Worm (Caenorhabditis elegans) whole organism, L4 larva: ENCODE results near the gene R09E10.6.
A peak's percentile ranks its signal among the peaks of the same experiment; 100 is the strongest.

ENCODE experiments used
- D1046.2 ChIP-seq: fragments of 200-800 bp; sonication (Bioruptor generic); IDR thresholded peaks from 2 replicates; pipeline ENCODE4 v1.3.6; 2022; ENCODE audit warnings: missing genetic modification characterization, missing compliant biosample characterization
- R02D3.7 ChIP-seq: fragments of 150-350 bp; sonication (generic microtip); optimal IDR thresholded peaks from 3 replicates; lab custom pipeline; 2014; ENCODE audit warnings: missing biosample characterization, missing genetic modification characterization
- Y5F2A.4 ChIP-seq: fragments of 200-800 bp; sonication (Bioruptor generic); optimal IDR thresholded peaks from 2 replicates; lab custom pipeline; 2018; ENCODE audit warnings: mild to moderate bottlenecking, missing genetic modification characterization, missing compliant biosample characterization
- ZK337.2 ChIP-seq: fragments of 200-800 bp; sonication (Bioruptor generic); IDR thresholded peaks from 2 replicates; pipeline ENCODE4 v1.3.6; 2022; ENCODE audit warnings: missing genetic modification reagents, missing genetic modification characterization, missing compliant biosample characterization
- aha-1 ChIP-seq: fragments of 150-350 bp; peaks from one replicate; lab custom pipeline; 2014; ENCODE audit warnings: missing biosample characterization, missing genetic modification characterization
- ama-1 ChIP-seq: fragments of 150-350 bp; optimal IDR thresholded peaks from 2 replicates; lab custom pipeline; 2014; ENCODE audit warnings: inconsistent platforms, mixed read lengths
- arid-1 ChIP-seq: fragments of 200-800 bp; sonication (Bioruptor generic); conservative IDR thresholded peaks from 2 replicates; pipeline ENCODE4 v1.3.6; 2022; ENCODE audit warnings: missing genetic modification reagents, missing genetic modification characterization, missing compliant biosample characterization
- ceh-32 ChIP-seq: sonication (generic microtip); optimal IDR thresholded peaks from 2 replicates; lab custom pipeline; 2016; ENCODE audit warnings: mild to moderate bottlenecking, missing genetic modification characterization, missing compliant biosample characterization; ENCODE audit not compliant: poor library complexity
- cey-2 ChIP-seq: sonication (generic microtip); optimal IDR thresholded peaks from 3 replicates; lab custom pipeline; 2017; ENCODE audit warnings: missing genetic modification characterization, mild to moderate bottlenecking, missing compliant biosample characterization, antibody characterized with exemption, borderline replicate concordance; ENCODE audit not compliant: insufficient read depth
- daf-12 ChIP-seq: fragments of 150-350 bp; optimal IDR thresholded peaks from 2 replicates; lab custom pipeline; 2014; ENCODE audit warnings: missing biosample characterization, missing genetic modification reagents, missing genetic modification characterization
- daf-16 ChIP-seq, 3 experiments: sonication (generic microtip); optimal IDR thresholded peaks; 2 replicates each; lab custom pipeline; 2016 to 2017; ENCODE audit warnings: missing genetic modification characterization in 3 of 3, missing genetic modification reagents in 3 of 3, mild to moderate bottlenecking in 2 of 3, missing compliant biosample characterization in 2 of 3, missing biosample characterization in 1 of 3, moderate library complexity in 1 of 3
- dmd-8 ChIP-seq: fragments of 200-800 bp; sonication (Bioruptor generic); IDR thresholded peaks from 2 replicates; pipeline ENCODE4 v1.3.6; 2022; ENCODE audit warnings: missing genetic modification characterization, missing compliant biosample characterization
- dmd-9 ChIP-seq: fragments of 200-800 bp; sonication (Bioruptor generic); IDR thresholded peaks from 2 replicates; pipeline ENCODE4 v1.3.6; 2022; ENCODE audit warnings: missing genetic modification reagents, missing genetic modification characterization, missing compliant biosample characterization
- dpl-1 ChIP-seq: fragments of 150-350 bp; optimal IDR thresholded peaks from 2 replicates; lab custom pipeline; 2014; ENCODE audit warnings: missing biosample characterization, missing genetic modification reagents, missing genetic modification characterization
- duxl-1 ChIP-seq: sonication (generic microtip); optimal IDR thresholded peaks from 2 replicates; lab custom pipeline; 2016; ENCODE audit warnings: mild to moderate bottlenecking, missing genetic modification characterization, moderate library complexity, missing compliant biosample characterization; ENCODE audit not compliant: poor library complexity
- egl-27 ChIP-seq: sonication (generic microtip); optimal IDR thresholded peaks from 3 replicates; lab custom pipeline; 2017; ENCODE audit warnings: missing biosample characterization, missing genetic modification reagents, missing genetic modification characterization
- fos-1 ChIP-seq: fragments of 150-350 bp; optimal IDR thresholded peaks from 2 replicates; lab custom pipeline; 2014; ENCODE audit warnings: missing biosample characterization, missing genetic modification characterization
- gei-8 ChIP-seq: fragments of 200-800 bp; sonication (Bioruptor generic); optimal IDR thresholded peaks from 2 replicates; lab custom pipeline; 2018; ENCODE audit warnings: mild to moderate bottlenecking, missing genetic modification characterization, missing compliant biosample characterization
- hlh-30 ChIP-seq: sonication (generic microtip); optimal IDR thresholded peaks from 2 replicates; lab custom pipeline; 2017; ENCODE audit warnings: antibody characterized with exemption, mild to moderate bottlenecking, missing genetic modification characterization, missing compliant biosample characterization; ENCODE audit not compliant: insufficient read depth
- lin-1 ChIP-seq: fragments of 200-800 bp; sonication (Bioruptor generic); IDR thresholded peaks from 2 replicates; pipeline ENCODE4 v1.3.6; 2022; ENCODE audit warnings: missing genetic modification reagents, missing genetic modification characterization, missing compliant biosample characterization
- madf-5 ChIP-seq, 2 experiments: fragments of 200-800 bp; sonication (Bioruptor generic); IDR thresholded peaks; 2 replicates each; pipeline ENCODE4 v1.3.6; 2022; ENCODE audit warnings: missing compliant biosample characterization in 2 of 2, missing genetic modification characterization in 2 of 2
- mdl-1 ChIP-seq, 2 experiments: fragments of 150-350 bp in 1 of 2; sonication (generic microtip) in 1 of 2; optimal IDR thresholded peaks; 2 replicates each; lab custom pipeline; 2014 to 2017; ENCODE audit warnings: missing biosample characterization in 2 of 2, missing genetic modification characterization in 2 of 2
- mdt-29 ChIP-seq: fragments of 200-800 bp; sonication (Bioruptor generic); IDR thresholded peaks from 2 replicates; pipeline ENCODE4 v1.3.6; 2022; ENCODE audit warnings: missing genetic modification reagents, missing genetic modification characterization, missing compliant biosample characterization
- mxl-2 ChIP-seq: fragments of 200-800 bp; sonication (Bioruptor generic); conservative IDR thresholded peaks from 2 replicates; pipeline ENCODE4 v1.3.6; 2022; ENCODE audit warnings: missing genetic modification reagents, missing genetic modification characterization, missing compliant biosample characterization
- nhr-111 ChIP-seq: fragments of 200-800 bp; sonication (Bioruptor generic); optimal IDR thresholded peaks from 2 replicates; lab custom pipeline; 2018; ENCODE audit warnings: mild to moderate bottlenecking, missing genetic modification characterization, missing compliant biosample characterization
- nhr-237 ChIP-seq: sonication (generic microtip); optimal IDR thresholded peaks from 2 replicates; lab custom pipeline; 2017; ENCODE audit warnings: missing biosample characterization, missing genetic modification characterization
- nhr-28 ChIP-seq: fragments of 150-350 bp; optimal IDR thresholded peaks from 2 replicates; lab custom pipeline; 2014; ENCODE audit warnings: missing biosample characterization, missing genetic modification characterization
- nhr-41 ChIP-seq: fragments of 200-800 bp; sonication (Bioruptor generic); IDR thresholded peaks from 2 replicates; pipeline ENCODE4 v1.3.6; 2022; ENCODE audit warnings: missing genetic modification reagents, missing genetic modification characterization, missing compliant biosample characterization
- nhr-42 ChIP-seq: fragments of 200-800 bp; sonication (Bioruptor generic); IDR thresholded peaks from 2 replicates; pipeline ENCODE4 v1.3.6; 2022; ENCODE audit warnings: missing genetic modification characterization, missing compliant biosample characterization
- php-3 ChIP-seq: fragments of 200-800 bp; sonication (Bioruptor generic); IDR thresholded peaks from 2 replicates; pipeline ENCODE4 v1.3.6; 2022; ENCODE audit warnings: missing genetic modification reagents, missing genetic modification characterization, missing compliant biosample characterization
- rbr-2 ChIP-seq: sonication (generic microtip); optimal IDR thresholded peaks from 2 replicates; lab custom pipeline; 2016; ENCODE audit warnings: missing genotype, missing genetic modification characterization, missing compliant biosample characterization
- sdz-12 ChIP-seq: fragments of 200-800 bp; sonication (Bioruptor generic); optimal IDR thresholded peaks from 2 replicates; lab custom pipeline; 2018; ENCODE audit warnings: mild to moderate bottlenecking, missing genetic modification characterization, missing compliant biosample characterization
- set-16 ChIP-seq: fragments of 200-800 bp; sonication (Bioruptor generic); IDR thresholded peaks from 2 replicates; pipeline ENCODE4 v1.3.6; 2022; ENCODE audit warnings: missing genetic modification reagents, missing genetic modification characterization, missing compliant biosample characterization
- skn-1 ChIP-seq: fragments of 150-350 bp; optimal IDR thresholded peaks from 2 replicates; lab custom pipeline; 2014; ENCODE audit warnings: missing biosample characterization, missing genetic modification characterization
- tag-97 ChIP-seq: fragments of 200-800 bp; sonication (Bioruptor generic); IDR thresholded peaks from 2 replicates; pipeline ENCODE4 v1.3.6; 2022; ENCODE audit warnings: missing genetic modification characterization, missing compliant biosample characterization
- zag-1 ChIP-seq: fragments of 150-350 bp; optimal IDR thresholded peaks from 2 replicates; lab custom pipeline; 2014; ENCODE audit warnings: missing biosample characterization, missing genetic modification characterization
- ztf-11 ChIP-seq: fragments of 150-350 bp; optimal IDR thresholded peaks from 2 replicates; lab custom pipeline; 2014; ENCODE audit warnings: missing biosample characterization, missing genetic modification characterization

Gene R09E10.6

DNA sequence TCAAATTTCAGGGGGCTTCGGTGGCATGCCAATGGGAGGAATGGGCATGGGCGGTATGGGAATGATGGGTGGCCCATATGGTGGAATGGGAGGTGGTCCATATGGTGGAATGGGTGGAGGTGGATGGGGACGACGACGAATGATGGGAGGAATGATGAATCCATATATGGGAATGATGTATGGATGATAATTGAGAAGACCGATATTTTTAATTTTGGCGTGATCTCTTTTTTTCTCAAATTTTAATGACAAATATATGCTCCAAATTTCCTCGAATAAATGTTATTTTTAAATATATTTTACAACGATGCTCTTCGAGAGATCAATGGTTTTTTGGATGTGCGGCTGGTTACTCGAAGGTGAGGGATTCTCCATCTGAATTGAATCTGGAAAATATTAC is 16.2 kb downstream of the R09E10.6 start, which contains the start of gene Y43C5A.4:
Gene Y43C5A.4, plus strand, starts transcription at position 301 of the 400 bp plus-strand sequence.
- TF ChIP-seq Y5F2A.4 (GFP tag; lab: Kevin White, UChicago): no peak
- no peak for TF ChIP-seq daf-12 (tag; lab: Kevin White, UChicago)
- TF ChIP-seq D1046.2 (GFP tag; lab: Robert Waterston, UW): no peak
- no peak for TF ChIP-seq tag-97 (GFP tag; lab: Robert Waterston, UW)
- no peak for TF ChIP-seq hlh-30
- TF ChIP-seq nhr-41 (GFP tag; lab: Robert Waterston, UW): no peak
- TF ChIP-seq nhr-111 (GFP tag; lab: Kevin White, UChicago): no peak
- no peak for TF ChIP-seq nhr-42
- TF ChIP-seq arid-1 (GFP tag; lab: Robert Waterston, UW): no peak
- TF ChIP-seq daf-16 (GFP tag; optimal IDR thresholded peaks at IDR 0.05; lab: Kevin White, UChicago): no peak
- TF ChIP-seq daf-16 (tag; optimal IDR thresholded peaks at IDR 0.05; lab: Kevin White, UChicago): no peak
- TF ChIP-seq fos-1 (tag; lab: Kevin White, UChicago): no peak
- TF ChIP-seq dpl-1 (GFP tag; lab: Kevin White, UChicago): no peak
- TF ChIP-seq php-3 (GFP tag; lab: Robert Waterston, UW): no peak
- TF ChIP-seq nhr-237 (tag; lab: Kevin White, UChicago): no peak

DNA sequence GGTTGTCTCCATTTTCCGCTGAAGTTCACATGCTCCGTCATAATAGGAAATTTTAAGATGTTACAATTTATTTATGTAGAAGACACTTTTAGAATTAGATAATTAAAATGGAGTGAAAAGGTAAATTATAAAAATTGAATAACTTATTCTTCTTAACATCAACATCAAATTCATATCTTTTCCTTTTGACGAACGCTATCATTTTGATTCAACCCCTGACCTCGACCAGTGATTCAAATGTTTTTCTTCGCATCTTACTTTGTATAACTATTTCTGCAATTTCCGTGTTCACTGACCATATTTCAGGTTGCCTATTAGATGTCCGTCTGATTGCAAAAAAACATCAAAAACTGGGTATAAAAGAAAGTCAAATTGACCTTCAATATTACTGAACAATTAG is 17.0 kb downstream of the R09E10.6 start, which contains the start of gene Y43C5A.7:
Gene Y43C5A.7, plus strand, starts transcription at position 301 of the 400 bp plus-strand sequence.
- no peak for TF ChIP-seq zag-1 (tag; lab: Kevin White, UChicago)
- no peak for TF ChIP-seq nhr-28
- no peak for TF ChIP-seq gei-8
- TF ChIP-seq skn-1 (tag; lab: Kevin White, UChicago): no peak
- TF ChIP-seq ztf-11 (tag; lab: Kevin White, UChicago): no peak
- TF ChIP-seq set-16 (GFP tag; lab: Robert Waterston, UW): no peak
- no peak for TF ChIP-seq rbr-2
- no peak for TF ChIP-seq dpl-1 (GFP tag; lab: Kevin White, UChicago)

DNA sequence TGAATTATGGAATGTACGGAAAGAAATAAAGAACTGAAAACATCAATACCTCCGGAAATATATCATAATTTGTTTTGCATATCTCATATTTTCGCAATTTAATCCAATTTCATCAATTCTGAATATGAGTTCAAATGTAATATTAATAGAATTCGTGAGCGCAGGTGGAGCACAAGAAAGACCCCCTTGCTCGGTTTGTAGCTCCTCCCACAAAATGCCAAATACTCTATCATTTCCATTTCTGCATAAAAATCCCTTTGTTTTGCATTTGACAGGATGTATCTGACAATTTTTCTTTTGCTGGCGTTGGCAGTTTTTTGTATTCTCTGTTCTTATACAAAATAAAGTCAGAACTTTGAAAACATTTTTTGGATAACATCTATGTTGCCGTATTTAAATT is 18.9 kb downstream of the R09E10.6 start:
- TF ChIP-seq gei-8 (no peak), mdt-29 (GFP tag; lab: Robert Waterston, UW) (no peak), ama-1 (lab: Kevin White, UChicago) (no peak), zag-1 (tag; lab: Kevin White, UChicago) (no peak), aha-1 (tag; lab: Kevin White, UChicago) (peak; percentile 95), ceh-32 (tag; lab: Kevin White, UChicago) (no peak), madf-5 (GFP tag; IDR thresholded peaks at IDR 0.05; lab: Robert Waterston, UW) (no peak)

DNA sequence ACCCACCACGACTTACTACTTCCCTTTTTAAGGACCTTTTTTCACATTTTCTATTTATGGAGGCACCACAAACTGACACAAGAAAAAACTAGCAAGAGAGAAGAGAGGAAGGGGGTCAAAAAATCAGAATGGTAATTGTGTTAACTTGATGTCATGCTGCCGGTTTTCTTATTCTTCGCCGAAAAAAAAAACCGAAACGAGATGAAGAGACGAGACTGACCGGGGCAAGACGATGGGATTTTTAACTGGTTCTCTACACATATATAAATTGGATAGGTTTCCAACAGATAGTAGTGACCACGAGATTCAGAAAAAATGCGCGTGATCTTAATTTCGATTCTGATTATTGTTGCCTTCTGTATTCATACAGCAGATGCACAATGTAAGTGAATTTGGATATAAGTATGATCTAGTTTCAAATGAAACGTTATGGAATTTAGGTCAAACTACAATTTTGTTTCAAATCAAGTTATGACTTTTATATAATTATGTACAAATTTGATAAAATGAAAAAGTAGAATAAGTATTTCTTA is 20.1 kb downstream of the R09E10.6 start, which contains the start of gene Y43C5A.3:
Gene Y43C5A.3, plus strand, starts transcription at position 256 of the 533 bp plus-strand sequence.
- TF ChIP-seq lin-1 (GFP tag; lab: Robert Waterston, UW): no peak
- TF ChIP-seq mxl-2 (GFP tag; lab: Robert Waterston, UW): no peak
- TF ChIP-seq dmd-9: no peak
- TF ChIP-seq ZK337.2 (GFP tag; lab: Robert Waterston, UW): no peak
- TF ChIP-seq nhr-28: peak; percentile 43
- TF ChIP-seq dmd-8 (GFP tag; lab: Robert Waterston, UW): no peak
- TF ChIP-seq cey-2: no peak
- TF ChIP-seq madf-5 (GFP tag; IDR thresholded peaks at IDR 0.05; lab: Robert Waterston, UW): no peak
- peak in 1 of 2 experiments; percentile 20 for TF ChIP-seq mdl-1 (tag; optimal IDR thresholded peaks at IDR 0.05; lab: Kevin White, UChicago)
- TF ChIP-seq php-3 (GFP tag; lab: Robert Waterston, UW): no peak
- TF ChIP-seq duxl-1 (tag; lab: Kevin White, UChicago): no peak
- no peak for TF ChIP-seq egl-27 (tag; lab: Kevin White, UChicago)
- TF ChIP-seq R02D3.7 (tag; lab: Kevin White, UChicago): no peak
- TF ChIP-seq rbr-2: no peak
- no peak for TF ChIP-seq sdz-12 (GFP tag; lab: Kevin White, UChicago)
